2 worm cellular contexts compared by ENCODE assay signal in the genomic region with DNA sequence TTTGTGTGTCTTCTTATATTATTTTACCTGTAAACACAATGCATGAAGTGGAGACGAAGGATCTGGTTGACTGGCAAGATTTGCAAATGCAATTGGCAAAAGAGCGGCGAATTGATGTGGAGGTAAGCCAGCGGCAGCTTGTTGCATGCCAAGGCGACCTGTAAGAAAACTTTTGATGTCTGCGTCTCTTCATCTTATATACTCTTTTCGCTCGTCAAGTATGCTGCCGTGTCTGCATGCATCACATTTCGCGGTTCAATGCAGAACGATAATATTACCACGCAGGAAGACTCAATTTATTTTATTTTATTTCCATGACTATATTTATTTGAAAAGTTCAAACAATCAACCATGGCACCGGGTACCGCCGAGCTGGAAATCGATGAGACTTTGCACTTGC.
TF ChIP-seq lines count a peak whose summit lies in the region.

vps-33.2 (plus strand) TSS at position 244 of the 400 bp plus-strand sequence.

TF ChIP-seq in whole organism, L1 larva, 84 proteins besides CTCF, POLR2A, EP300 and RAD21 (continued from another document):
- TF ChIP-seq rnt-1 (tag; optimal IDR thresholded peaks at IDR 0.05; lab: Kevin White, UChicago), result peak; percentile 68
- no peak for TF ChIP-seq sup-37 (GFP tag; optimal IDR thresholded peaks at IDR 0.05; lab: Kevin White, UChicago)
- no peak for TF ChIP-seq unc-30 (tag; optimal IDR thresholded peaks at IDR 0.05; lab: Kevin White, UChicago)
- no peak for TF ChIP-seq elt-2 (tag; optimal IDR thresholded peaks at IDR 0.05; lab: Kevin White, UChicago)
- no peak for TF ChIP-seq lin-15B (tag; optimal IDR thresholded peaks at IDR 0.05; lab: Kevin White, UChicago)
- no peak for TF ChIP-seq hlh-17 (GFP tag; optimal IDR thresholded peaks at IDR 0.05; lab: Kevin White, UChicago; ENCODE audit: borderline replicate concordance)
- TF ChIP-seq nhr-71 (tag; optimal IDR thresholded peaks at IDR 0.05; lab: Kevin White, UChicago), result peak; percentile 68
- TF ChIP-seq efl-1 (optimal IDR thresholded peaks at IDR 0.05; lab: Kevin White, UChicago), result peak; percentile 61 to 71
- peak; percentile 60 to 95 for TF ChIP-seq efl-1 (GFP tag; optimal IDR thresholded peaks at IDR 0.05 in 1 of 2; lab: Kevin White, UChicago)
- TF ChIP-seq C34B4.2 (tag; optimal IDR thresholded peaks at IDR 0.05; lab: Kevin White, UChicago), result no peak
- no peak for TF ChIP-seq pax-3 (tag; optimal IDR thresholded peaks at IDR 0.05; lab: Kevin White, UChicago)
- no peak for TF ChIP-seq hlh-4 (tag; optimal IDR thresholded peaks at IDR 0.05; lab: Kevin White, UChicago)
- TF ChIP-seq nhr-85 (tag; lab: Kevin White, UChicago), result peak; percentile 57
- no peak for TF ChIP-seq mef-2 (tag; optimal IDR thresholded peaks at IDR 0.05; lab: Kevin White, UChicago)
- no peak for TF ChIP-seq ztf-11 (tag; optimal IDR thresholded peaks at IDR 0.05; lab: Kevin White, UChicago)
- no peak for TF ChIP-seq ztf-4 (tag; optimal IDR thresholded peaks at IDR 0.05; lab: Kevin White, UChicago)
- no peak for TF ChIP-seq nhr-237 (tag; optimal IDR thresholded peaks at IDR 0.05; lab: Kevin White, UChicago)
- no peak for TF ChIP-seq hpl-2 (GFP tag; optimal IDR thresholded peaks at IDR 0.05; lab: Kevin White, UChicago)
- TF ChIP-seq ceh-82 (tag; optimal IDR thresholded peaks at IDR 0.05; lab: Kevin White, UChicago), result peak in 2 of 3 experiments; percentile 6 to 32
- TF ChIP-seq aha-1 (tag; optimal IDR thresholded peaks at IDR 0.05; lab: Kevin White, UChicago), result no peak
- TF ChIP-seq lir-3 (tag; optimal IDR thresholded peaks at IDR 0.05; lab: Kevin White, UChicago; ENCODE audit: poor library complexity), result no peak
- TF ChIP-seq ceh-8 (GFP tag; optimal IDR thresholded peaks at IDR 0.05; lab: Kevin White, UChicago), result no peak
- no peak for TF ChIP-seq tlp-1 (tag; optimal IDR thresholded peaks at IDR 0.05; lab: Kevin White, UChicago)
- TF ChIP-seq snu-23 (GFP tag; optimal IDR thresholded peaks at IDR 0.05; lab: Kevin White, UChicago), result peak; percentile 60
- peak; percentile 35 for TF ChIP-seq lin-14 (GFP tag; optimal IDR thresholded peaks at IDR 0.05; lab: Kevin White, UChicago)
- peak; percentile 13 for TF ChIP-seq C04F5.9 (tag; optimal IDR thresholded peaks at IDR 0.05; lab: Kevin White, UChicago)
- TF ChIP-seq alr-1 (tag; optimal IDR thresholded peaks at IDR 0.05; lab: Kevin White, UChicago; ENCODE audit: borderline replicate concordance), result no peak
- TF ChIP-seq fkh-8 (tag; optimal IDR thresholded peaks at IDR 0.05; lab: Kevin White, UChicago), result no peak
- peak; percentile 61 for TF ChIP-seq swsn-7 (tag; optimal IDR thresholded peaks at IDR 0.05; lab: Kevin White, UChicago)
- TF ChIP-seq Y116A8C.19 (tag; optimal IDR thresholded peaks at IDR 0.05; lab: Kevin White, UChicago; ENCODE audit: borderline replicate concordance), result no peak
- TF ChIP-seq lin-13 (GFP tag; optimal IDR thresholded peaks at IDR 0.05; lab: Kevin White, UChicago), result no peak
- no peak for TF ChIP-seq nhr-77 (tag; optimal IDR thresholded peaks at IDR 0.05; lab: Kevin White, UChicago)
- TF ChIP-seq lin-39 (tag; optimal IDR thresholded peaks at IDR 0.05; lab: Kevin White, UChicago), result no peak
- TF ChIP-seq fkh-4 (tag; optimal IDR thresholded peaks at IDR 0.05; lab: Kevin White, UChicago; ENCODE audit: borderline replicate concordance), result no peak
- no peak for TF ChIP-seq fkh-10 (GFP tag; optimal IDR thresholded peaks at IDR 0.05; lab: Kevin White, UChicago)
- TF ChIP-seq egl-27 (tag; optimal IDR thresholded peaks at IDR 0.05; lab: Kevin White, UChicago), result no peak
- peak; percentile 42 to 71 for TF ChIP-seq lin-35 (GFP tag; optimal IDR thresholded peaks at IDR 0.05; lab: Kevin White, UChicago)
- no peak for TF ChIP-seq vab-15 (tag; optimal IDR thresholded peaks at IDR 0.05; lab: Kevin White, UChicago)
- TF ChIP-seq blmp-1 (tag; optimal IDR thresholded peaks at IDR 0.05; lab: Kevin White, UChicago), result peak; percentile 4
- TF ChIP-seq ces-1 (GFP tag; optimal IDR thresholded peaks at IDR 0.05; lab: Kevin White, UChicago), result no peak
- TF ChIP-seq dpl-1 (GFP tag; optimal IDR thresholded peaks at IDR 0.05; lab: Kevin White, UChicago), result peak; percentile 23 to 62 (median 60)
- TF ChIP-seq fos-1 (tag; optimal IDR thresholded peaks at IDR 0.05; lab: Kevin White, UChicago), result peak; percentile 42
TF ChIP-seq in whole organism, L1 larva: peak in this region for 28.

TF ChIP-seq in whole organism, L4 larva, 104 proteins besides CTCF, POLR2A, EP300 and RAD21 (continued from another document):
- no peak for TF ChIP-seq zfp-3 (GFP tag; conservative IDR thresholded peaks at IDR 0.05; lab: Robert Waterston, UW)
- no peak for TF ChIP-seq dpl-1 (GFP tag; optimal IDR thresholded peaks at IDR 0.05; lab: Kevin White, UChicago)
- no peak for TF ChIP-seq daf-16 (GFP tag; optimal IDR thresholded peaks at IDR 0.05; lab: Kevin White, UChicago)
- TF ChIP-seq daf-16 (tag; optimal IDR thresholded peaks at IDR 0.05; lab: Kevin White, UChicago), result no peak
- TF ChIP-seq ceh-32 (tag; optimal IDR thresholded peaks at IDR 0.05; lab: Kevin White, UChicago; ENCODE audit: poor library complexity), result no peak
- TF ChIP-seq nhr-10 (tag; optimal IDR thresholded peaks at IDR 0.05; lab: Kevin White, UChicago), result no peak
- TF ChIP-seq arid-1 (GFP tag; conservative IDR thresholded peaks at IDR 0.05; lab: Robert Waterston, UW), result no peak
- TF ChIP-seq hif-1 (tag; optimal IDR thresholded peaks at IDR 0.05; lab: Kevin White, UChicago), result no peak
- peak; percentile 10 for TF ChIP-seq hlh-11 (tag; optimal IDR thresholded peaks at IDR 0.05; lab: Kevin White, UChicago)
- TF ChIP-seq hmg-1.1 (GFP tag; IDR thresholded peaks at IDR 0.05; lab: Robert Waterston, UW), result peak; percentile 50
- TF ChIP-seq nhr-77 (tag; optimal IDR thresholded peaks at IDR 0.05; lab: Kevin White, UChicago), result no peak
- TF ChIP-seq spr-1 (tag; optimal IDR thresholded peaks at IDR 0.05; lab: Kevin White, UChicago), result peak; percentile 17
